Fruit fly (Drosophila melanogaster): ENCODE measurements around the gene CG5274.

dm6 chr3L:20473021-20473799 is 45.7 kb upstream of the CG5274 start, which contains the start of the genes CG32428 and CG5969:
- TF ChIP-seq phol (tag; optimal IDR thresholded peaks at IDR 0.05) (peak; percentile 69), cwo (GFP tag; optimal IDR thresholded peaks at IDR 0.05) (peak; percentile 56), usp (GFP tag; optimal IDR thresholded peaks at IDR 0.05) (no peak), CG16815 (GFP tag; optimal IDR thresholded peaks at IDR 0.05) (peak; percentile 23), CG1529 (GFP tag; optimal IDR thresholded peaks at IDR 0.05) (no peak), Ets65A (GFP tag) (peak; percentile 79), Taf1 (GFP tag; IDR thresholded peaks at IDR 0.05) (peak; percentile 49), CG6854 (GFP tag; optimal IDR thresholded peaks at IDR 0.05) (peak; percentile 7), prd (optimal IDR thresholded peaks at IDR 0.05) (no peak), prd (GFP tag; IDR thresholded peaks at IDR 0.05) (peak; percentile 65), h (optimal IDR thresholded peaks at IDR 0.05) (no peak), CG15269 (tag; optimal IDR thresholded peaks at IDR 0.05) (peak; percentile 70)

All from whole organism, embryonic.